Worm (Caenorhabditis elegans): ENCODE results near the gene evl-18.

Gene evl-18

ce11 chrIII:3682869-3683403 is 51.9 kb downstream of the evl-18 start:
- TF ChIP-seq nhr-67 (tag; optimal IDR thresholded peaks at IDR 0.05), result no peak
- TF ChIP-seq nhr-28 (tag; optimal IDR thresholded peaks at IDR 0.05), result no peak
- TF ChIP-seq ceh-16 (tag; optimal IDR thresholded peaks at IDR 0.05), result no peak
- peak; percentile 87 for TF ChIP-seq nfya-1 (tag; optimal IDR thresholded peaks at IDR 0.05; ENCODE audit: insufficient read depth)

- TF ChIP-seq nfya-1 (tag; optimal IDR thresholded peaks at IDR 0.05; ENCODE audit: insufficient read depth) (peak; percentile 32), egl-5 (tag; optimal IDR thresholded peaks at IDR 0.05) (no peak), ztf-4 (tag; optimal IDR thresholded peaks at IDR 0.05) (no peak), nhr-43 (tag; optimal IDR thresholded peaks at IDR 0.05; ENCODE audit: poor library complexity, severe bottlenecking) (no peak), hmg-11 (tag; optimal IDR thresholded peaks at IDR 0.05) (peak; percentile 29), nhr-23 (tag; optimal IDR thresholded peaks at IDR 0.05) (peak; percentile 23), fkh-2 (tag; optimal IDR thresholded peaks at IDR 0.05) (no peak), pha-4 (tag; optimal IDR thresholded peaks at IDR 0.05) (no peak)
Observed at ce11 chrIII:3681351-3681938, 53.4 kb downstream of the evl-18 start.

Data from whole organism, L3 larva.